Fruit fly (Drosophila melanogaster): ENCODE data around the gene CG7049.

- no peak for TF ChIP-seq kay (GFP tag; optimal IDR thresholded peaks at IDR 0.05)
- no peak for TF ChIP-seq CG34224 (GFP tag; IDR thresholded peaks at IDR 0.05; ENCODE audit: partially characterized antibody)
- TF ChIP-seq CG6272 (GFP tag; IDR thresholded peaks at IDR 0.05) = no peak
- no peak for TF ChIP-seq ase (GFP tag; IDR thresholded peaks at IDR 0.05)
- no peak for TF ChIP-seq ab (GFP tag; optimal IDR thresholded peaks at IDR 0.05)
Observed at dm6 chr3L:203536-204135, 27.6 kb upstream of the CG7049 start, which contains the start of gene NitFhit.
